Worm (Caenorhabditis elegans): ENCODE results near the gene acdh-8.
A peak's percentile ranks its signal among the peaks of the same experiment; 100 is the strongest.

The acdh-8 gene

ce11 chrII:5765318-5765717 lies 29.0 kb upstream of the acdh-8 start, which contains the start of gene ifb-1:
Gene ifb-1, plus strand, starts transcription at chrII:5765618.
- no peak for TF ChIP-seq elt-3 (tag; optimal IDR thresholded peaks at IDR 0.05)
- no peak for TF ChIP-seq nhr-77 (tag; optimal IDR thresholded peaks at IDR 0.05)

ce11 chrII:5768274-5768820 lies 25.9 kb upstream of the acdh-8 start:
- TF ChIP-seq R02D3.7 (tag; optimal IDR thresholded peaks at IDR 0.05) (no peak), elt-3 (tag; optimal IDR thresholded peaks at IDR 0.05) (peak in 1 of 3 experiments; percentile 15), nhr-23 (tag; optimal IDR thresholded peaks at IDR 0.05) (peak; percentile 29), elt-1 (tag; optimal IDR thresholded peaks at IDR 0.05) (peak; percentile 91)

ce11 chrII:5772547-5773142 lies 21.6 kb upstream of the acdh-8 start:
- no peak for TF ChIP-seq egl-27 (tag; optimal IDR thresholded peaks at IDR 0.05)
- TF ChIP-seq zag-1 (tag; optimal IDR thresholded peaks at IDR 0.05) = no peak
- peak; percentile 19 for TF ChIP-seq snpc-4 (tag; optimal IDR thresholded peaks at IDR 0.05)
- TF ChIP-seq ceh-16 (tag; optimal IDR thresholded peaks at IDR 0.05) = no peak
- peak; percentile 31 for TF ChIP-seq lin-39 (tag; optimal IDR thresholded peaks at IDR 0.05)
- TF ChIP-seq unc-62 (GFP tag; optimal IDR thresholded peaks at IDR 0.05) = no peak
- peak; percentile 16 for TF ChIP-seq nfya-1 (tag; optimal IDR thresholded peaks at IDR 0.05; ENCODE audit: insufficient read depth)
- TF ChIP-seq elt-2 (tag; optimal IDR thresholded peaks at IDR 0.05) = peak; percentile 46
- no peak for TF ChIP-seq fos-1 (tag; optimal IDR thresholded peaks at IDR 0.05)
- no peak for TF ChIP-seq nhr-67 (tag; optimal IDR thresholded peaks at IDR 0.05)
- peak; percentile 32 for TF ChIP-seq pha-4 (tag; optimal IDR thresholded peaks at IDR 0.05)
- no peak for TF ChIP-seq pqm-1 (tag; optimal IDR thresholded peaks at IDR 0.05)
- TF ChIP-seq egl-5 (tag; optimal IDR thresholded peaks at IDR 0.05) = no peak
- TF ChIP-seq aly-2 (tag; optimal IDR thresholded peaks at IDR 0.05) = no peak
- peak; percentile 23 for TF ChIP-seq nhr-43 (tag; optimal IDR thresholded peaks at IDR 0.05; ENCODE audit: poor library complexity, severe bottlenecking)
- no peak for TF ChIP-seq jun-1 (tag; optimal IDR thresholded peaks at IDR 0.05)
- TF ChIP-seq nhr-12 (tag; optimal IDR thresholded peaks at IDR 0.05) = no peak
- TF ChIP-seq nhr-28 (tag; optimal IDR thresholded peaks at IDR 0.05) = no peak
- no peak for TF ChIP-seq nhr-76 (tag; optimal IDR thresholded peaks at IDR 0.05)
- no peak for TF ChIP-seq ceh-28 (tag; optimal IDR thresholded peaks at IDR 0.05)
- peak in 1 of 3 experiments; percentile 1 for TF ChIP-seq elt-3 (tag; optimal IDR thresholded peaks at IDR 0.05)
- no peak for TF ChIP-seq ceh-82 (tag; optimal IDR thresholded peaks at IDR 0.05)
- TF ChIP-seq nhr-11 (tag; optimal IDR thresholded peaks at IDR 0.05) = no peak
- peak; percentile 85 for TF ChIP-seq hmg-11 (tag; optimal IDR thresholded peaks at IDR 0.05)
- TF ChIP-seq daf-12 (tag; optimal IDR thresholded peaks at IDR 0.05) = no peak
- no peak for TF ChIP-seq ceh-9 (tag; optimal IDR thresholded peaks at IDR 0.05)

ce11 chrII:5774120-5774519 lies 20.2 kb upstream of the acdh-8 start, which contains the start of the genes dmd-5 and F10C1.1:
Gene dmd-5, minus strand, starts transcription at chrII:5774220.
Gene F10C1.1, plus strand, starts transcription at chrII:5774229.
- TF ChIP-seq snpc-4 (tag; optimal IDR thresholded peaks at IDR 0.05) = no peak
- TF ChIP-seq sea-2 (GFP tag; optimal IDR thresholded peaks at IDR 0.05) = no peak
- TF ChIP-seq egl-5 (tag; optimal IDR thresholded peaks at IDR 0.05) = no peak
- TF ChIP-seq elt-2 (tag; optimal IDR thresholded peaks at IDR 0.05) = no peak
- TF ChIP-seq elt-1 (tag; optimal IDR thresholded peaks at IDR 0.05) = no peak
- no peak for TF ChIP-seq nhr-237 (tag; optimal IDR thresholded peaks at IDR 0.05)
- TF ChIP-seq nhr-25 (tag; optimal IDR thresholded peaks at IDR 0.05) = no peak
- TF ChIP-seq lin-39 (tag; optimal IDR thresholded peaks at IDR 0.05) = no peak
- TF ChIP-seq R02D3.7 (tag; optimal IDR thresholded peaks at IDR 0.05) = no peak
- no peak for TF ChIP-seq mdl-1 (tag; optimal IDR thresholded peaks at IDR 0.05)
- TF ChIP-seq ZK546.5 (tag; optimal IDR thresholded peaks at IDR 0.05) = no peak
- TF ChIP-seq ama-1 (optimal IDR thresholded peaks at IDR 0.05) = no peak
- no peak for TF ChIP-seq unc-39 (tag; optimal IDR thresholded peaks at IDR 0.05)
